Fruit fly (Drosophila melanogaster) whole organism, prepupa: ENCODE measurements around the gene CG10286.

Experiments used
- CG10669 ChIP-seq: fragments of 200-800 bp; sonication (Bioruptor generic); optimal IDR thresholded peaks from 3 replicates; lab custom pipeline; 2018; ENCODE audit warnings: missing biosample characterization, mild to moderate bottlenecking, missing genetic modification characterization, moderate library complexity
- Eip78C ChIP-seq: fragments of 200-800 bp; sonication (Bioruptor generic); peaks from one replicate; lab custom pipeline; 2016; ENCODE audit warnings: missing biosample characterization, missing genetic modification characterization

- TF ChIP-seq Eip78C (no peak), CG10669 (GFP tag; lab: Kevin White, UChicago) (no peak)
Measured at dm6 chr3R:6399289-6399688, 30.5 kb downstream of the CG10286 start.
